Fruit fly (Drosophila melanogaster) whole organism, embryonic: ENCODE measurements around the gene gdl.

Source experiments
- Atf3 ChIP-seq: fragments of 200-800 bp; sonication (Bioruptor generic); optimal IDR thresholded peaks from 3 replicates; lab custom pipeline; 2016; ENCODE audit warnings: missing biosample characterization, missing genetic modification characterization
- Awh ChIP-seq: fragments of 200-800 bp; sonication (Bioruptor generic); IDR thresholded peaks from 2 replicates; pipeline ENCODE4, ENCODE4 v1.3.6; 2022; ENCODE audit warnings: missing biosample characterization, missing genetic modification characterization
- Bdp1 ChIP-seq: fragments of 200-800 bp; sonication (Bioruptor generic); optimal IDR thresholded peaks from 3 replicates; lab custom pipeline; 2016; ENCODE audit warnings: missing biosample characterization, missing genetic modification characterization
- Bteb2 ChIP-seq: fragments of 200-800 bp; sonication (Bioruptor generic); optimal IDR thresholded peaks from 2 replicates; lab custom pipeline; 2016; ENCODE audit warnings: missing biosample characterization, missing genetic modification characterization
- CG10366 ChIP-seq: fragments of 200-800 bp; sonication (Bioruptor generic); IDR thresholded peaks from 2 replicates; pipeline ENCODE4 v1.3.6; 2022; ENCODE audit warnings: missing biosample characterization, missing genetic modification characterization
- CG10565 ChIP-seq: fragments of 200-800 bp; sonication (Bioruptor generic); optimal IDR thresholded peaks from 3 replicates; lab custom pipeline; 2016; ENCODE audit warnings: missing biosample characterization, mild to moderate bottlenecking, missing genetic modification characterization
- CG10654 ChIP-seq: fragments of 200-800 bp; sonication (Bioruptor generic); optimal IDR thresholded peaks from 2 replicates; lab custom pipeline; 2016; ENCODE audit warnings: missing biosample characterization, missing genetic modification characterization
- CG11247 ChIP-seq: fragments of 200-800 bp; sonication (Bioruptor generic); IDR thresholded peaks from 2 replicates; pipeline ENCODE4 v1.3.6; 2022; ENCODE audit warnings: missing biosample characterization, missing genetic modification characterization
- CG12299 ChIP-seq: fragments of 200-800 bp; sonication (Bioruptor generic); optimal IDR thresholded peaks from 2 replicates; lab custom pipeline; 2018; ENCODE audit warnings: missing biosample characterization, mild to moderate bottlenecking, missing genetic modification characterization
- CG12744 ChIP-seq: fragments of 200-800 bp; sonication (Bioruptor generic); optimal IDR thresholded peaks from 2 replicates; lab custom pipeline; 2016; ENCODE audit warnings: missing biosample characterization, missing genetic modification characterization
- CG13424 ChIP-seq: fragments of 200-800 bp; sonication (Bioruptor generic); optimal IDR thresholded peaks from 2 replicates; lab custom pipeline; 2019; ENCODE audit warnings: missing biosample characterization, mild to moderate bottlenecking, missing genetic modification characterization, moderate library complexity
- CG14710 ChIP-seq: fragments of 200-800 bp; sonication (Bioruptor generic); optimal IDR thresholded peaks from 3 replicates; lab custom pipeline; 2019; ENCODE audit warnings: missing biosample characterization, mild to moderate bottlenecking, missing genetic modification characterization, moderate library complexity
- CG15011 ChIP-seq: fragments of 200-800 bp; sonication (Bioruptor generic); optimal IDR thresholded peaks from 3 replicates; lab custom pipeline; 2018; ENCODE audit warnings: missing biosample characterization, mild to moderate bottlenecking, missing genetic modification characterization
- CG15514 ChIP-seq: fragments of 200-800 bp; sonication (Bioruptor generic); optimal IDR thresholded peaks from 3 replicates; lab custom pipeline; 2017; ENCODE audit warnings: missing biosample characterization, missing genetic modification characterization, mild to moderate bottlenecking, moderate library complexity, missing genetic modification reagents
- CG16813 ChIP-seq: fragments of 200-800 bp; sonication (Bioruptor generic); IDR thresholded peaks from 3 replicates; pipeline ENCODE4 v1.3.6; 2022; ENCODE audit warnings: missing biosample characterization, missing genetic modification characterization; ENCODE audit not compliant: partially characterized antibody
- CG17568 ChIP-seq: fragments of 200-800 bp; sonication (Bioruptor generic); optimal IDR thresholded peaks from 2 replicates; lab custom pipeline; 2018; ENCODE audit warnings: missing biosample characterization, mild to moderate bottlenecking, missing genetic modification characterization, moderate library complexity
- CG17612 ChIP-seq: fragments of 200-800 bp; sonication (Bioruptor generic); IDR thresholded peaks from 2 replicates; pipeline ENCODE4 v1.3.6; 2022; ENCODE audit warnings: missing biosample characterization, missing genetic modification characterization
- CG17802 ChIP-seq: fragments of 200-800 bp; sonication (Bioruptor generic); optimal IDR thresholded peaks from 2 replicates; lab custom pipeline; 2018; ENCODE audit warnings: missing biosample characterization, mild to moderate bottlenecking, missing genetic modification characterization, moderate library complexity
- CG2889 ChIP-seq: fragments of 200-800 bp; sonication (Bioruptor generic); IDR thresholded peaks from 3 replicates; pipeline ENCODE4 v1.3.6; 2022; ENCODE audit warnings: missing biosample characterization, missing genetic modification characterization
- CG30020 ChIP-seq: fragments of 200-800 bp; optimal IDR thresholded peaks from 2 replicates; lab custom pipeline; 2019; ENCODE audit warnings: missing biosample characterization, mild to moderate bottlenecking, missing genetic modification characterization, moderate library complexity
- CG30403 ChIP-seq: fragments of 200-800 bp; sonication (Bioruptor generic); optimal IDR thresholded peaks from 3 replicates; lab custom pipeline; 2016; ENCODE audit warnings: missing biosample characterization, missing genetic modification characterization
- CG31388 ChIP-seq: fragments of 200-800 bp; sonication (Bioruptor generic); optimal IDR thresholded peaks from 2 replicates; lab custom pipeline; 2016; ENCODE audit warnings: missing biosample characterization, missing genetic modification characterization
- CG3838 ChIP-seq: fragments of 200-800 bp; sonication (Bioruptor generic); optimal IDR thresholded peaks from 3 replicates; lab custom pipeline; 2016; ENCODE audit warnings: missing biosample characterization, missing genetic modification characterization
- CG6254 ChIP-seq: fragments of 200-800 bp; sonication (Bioruptor generic); optimal IDR thresholded peaks from 3 replicates; lab custom pipeline; 2017; ENCODE audit warnings: mild to moderate bottlenecking, missing biosample characterization, missing genetic modification reagents, missing genetic modification characterization
- CG6654 ChIP-seq: fragments of 200-800 bp; sonication (Bioruptor generic); optimal IDR thresholded peaks from 2 replicates; lab custom pipeline; 2017; ENCODE audit warnings: missing biosample characterization, mild to moderate bottlenecking, missing genetic modification characterization
- CG7372 ChIP-seq: fragments of 200-800 bp; sonication (Bioruptor generic); IDR thresholded peaks from 2 replicates; pipeline ENCODE4 v1.3.6; 2022; ENCODE audit warnings: missing biosample characterization, missing genetic modification characterization
- CG7839 ChIP-seq: fragments of 200-800 bp; sonication (Bioruptor generic); optimal IDR thresholded peaks from 3 replicates; lab custom pipeline; 2018; ENCODE audit warnings: missing biosample characterization, mild to moderate bottlenecking, missing genetic modification characterization, moderate library complexity
- CG8924 ChIP-seq: fragments of 200-800 bp; optimal IDR thresholded peaks from 3 replicates; lab custom pipeline; 2019; ENCODE audit warnings: missing biosample characterization, mild to moderate bottlenecking, missing genetic modification characterization, moderate library complexity
- CTCF ChIP-seq: fragments of 200-800 bp; sonication (Bioruptor generic); optimal IDR thresholded peaks from 2 replicates; lab custom pipeline; 2017; ENCODE audit warnings: missing biosample characterization, mild to moderate bottlenecking, missing genetic modification characterization, moderate library complexity
- Dll ChIP-seq: fragments of 200-800 bp; sonication (Bioruptor generic); IDR thresholded peaks from 4 replicates; pipeline ENCODE4 v1.3.6; 2022; ENCODE audit warnings: missing biosample characterization, missing genetic modification characterization; ENCODE audit not compliant: partially characterized antibody
- H15 ChIP-seq: fragments of 200-800 bp; sonication (Bioruptor generic); IDR thresholded peaks from 3 replicates; pipeline ENCODE4 v1.3.6; 2022; ENCODE audit warnings: missing biosample characterization, missing genetic modification characterization
- MBD-R2 ChIP-seq: fragments of 200-800 bp; sonication (Bioruptor generic); IDR thresholded peaks from 2 replicates; pipeline ENCODE4 v1.3.6; 2022; ENCODE audit warnings: missing biosample characterization, missing genetic modification characterization
- Mes4 ChIP-seq: fragments of 200-800 bp; sonication (Bioruptor generic); optimal IDR thresholded peaks from 2 replicates; lab custom pipeline; 2016; ENCODE audit warnings: missing biosample characterization, missing genetic modification characterization
- Myb ChIP-seq: fragments of 200-800 bp; sonication (Bioruptor generic); optimal IDR thresholded peaks from 2 replicates; lab custom pipeline; 2016; ENCODE audit warnings: missing biosample characterization, missing genetic modification characterization
- Ptx1 ChIP-seq: fragments of 200-800 bp; sonication (Bioruptor generic); IDR thresholded peaks from 2 replicates; pipeline ENCODE4 v1.3.6; 2022; ENCODE audit warnings: missing biosample characterization, missing genetic modification characterization
- Tbp ChIP-seq: fragments of >200 bp; optimal IDR thresholded peaks from 2 replicates; lab custom pipeline; 2018; ENCODE audit warnings: missing biosample characterization, missing genetic modification characterization
- bowl ChIP-seq: fragments of 200-800 bp; sonication (Bioruptor generic); IDR thresholded peaks from 2 replicates; pipeline ENCODE4 v1.3.6; 2022; ENCODE audit warnings: missing biosample characterization, missing genetic modification characterization
- emc ChIP-seq: fragments of 200-800 bp; sonication (Bioruptor generic); optimal IDR thresholded peaks from 2 replicates; lab custom pipeline; 2016; ENCODE audit warnings: missing biosample characterization, missing genetic modification characterization
- fd64A ChIP-seq: fragments of 200-800 bp; sonication (Bioruptor generic); optimal IDR thresholded peaks from 3 replicates; lab custom pipeline; 2018; ENCODE audit warnings: missing biosample characterization, mild to moderate bottlenecking, missing genetic modification characterization
- kah ChIP-seq: fragments of 200-800 bp; sonication (Bioruptor generic); optimal IDR thresholded peaks from 2 replicates; lab custom pipeline; 2018; ENCODE audit warnings: missing biosample characterization, mild to moderate bottlenecking, missing genetic modification characterization
- ken ChIP-seq: fragments of 200-800 bp; sonication (Bioruptor generic); IDR thresholded peaks from 3 replicates; pipeline ENCODE4 v1.3.6; 2022; ENCODE audit warnings: missing biosample characterization, missing genetic modification characterization
- onecut ChIP-seq: fragments of 200-800 bp; sonication (Bioruptor generic); IDR thresholded peaks from 2 replicates; pipeline ENCODE4 v1.3.6; 2022; ENCODE audit warnings: missing biosample characterization, missing genetic modification characterization
- pb ChIP-seq: fragments of 200-800 bp; sonication (Bioruptor generic); optimal IDR thresholded peaks from 3 replicates; lab custom pipeline; 2016; ENCODE audit warnings: missing biosample characterization, missing genetic modification characterization
- pho ChIP-seq: fragments of 200-800 bp; sonication (Bioruptor generic); optimal IDR thresholded peaks from 2 replicates; lab custom pipeline; 2016; ENCODE audit warnings: missing biosample characterization, missing genetic modification characterization
- phol ChIP-seq: fragments of 200-800 bp; sonication (Bioruptor generic); optimal IDR thresholded peaks from 3 replicates; lab custom pipeline; 2018; ENCODE audit warnings: missing biosample characterization, mild to moderate bottlenecking, missing genetic modification characterization, moderate library complexity
- pita ChIP-seq: fragments of 200-800 bp; sonication (Bioruptor generic); optimal IDR thresholded peaks from 2 replicates; lab custom pipeline; 2017; ENCODE audit warnings: missing biosample characterization, mild to moderate bottlenecking, missing genetic modification characterization
- row ChIP-seq: fragments of 200-800 bp; sonication (Bioruptor generic); IDR thresholded peaks from 3 replicates; pipeline ENCODE4 v1.3.6; 2022; ENCODE audit warnings: missing biosample characterization, missing genetic modification characterization
- sima ChIP-seq: fragments of 200-800 bp; sonication (Bioruptor generic); optimal IDR thresholded peaks from 2 replicates; lab custom pipeline; 2016; ENCODE audit warnings: missing biosample characterization, missing genetic modification characterization
- so ChIP-seq: fragments of 200-800 bp; sonication (Bioruptor generic); IDR thresholded peaks from 3 replicates; pipeline ENCODE4 v1.3.6; 2022; ENCODE audit warnings: missing biosample characterization, missing genetic modification characterization
- twi ChIP-seq: fragments of 200-800 bp; optimal IDR thresholded peaks from 2 replicates; lab custom pipeline; 2019; ENCODE audit warnings: missing biosample characterization, mild to moderate bottlenecking, missing genetic modification characterization, moderate library complexity
- zfh1 ChIP-seq: fragments of 200-800 bp; sonication (Bioruptor generic); IDR thresholded peaks from 3 replicates; pipeline ENCODE4 v1.3.6; 2022; ENCODE audit warnings: missing biosample characterization, missing genetic modification characterization

Gene gdl

dm6 chr3L:15500813-15501645, 8.2 kb upstream of the gdl start, which contains the start of gene CG7272 (continued):
- peak; percentile 23; the same call in 1 of the 4 replicates for TF ChIP-seq Dll (GFP tag; lab: Robert Waterston, UW)
- no peak for TF ChIP-seq Awh (GFP tag; lab: Robert Waterston, UW)
- no peak for TF ChIP-seq kah (GFP tag; lab: Kevin White, UChicago)
- TF ChIP-seq CTCF, result peak; percentile 23
- peak; percentile 52; the same call in 2 of the 3 replicates for TF ChIP-seq row (GFP tag; lab: Robert Waterston, UW)
- TF ChIP-seq pb (GFP tag; lab: Kevin White, UChicago), result no peak
- 0 out of 3 replicates have a peak, but pooled peaks have one; percentile 19 for TF ChIP-seq CG16813
- TF ChIP-seq CG17802, result no peak
- TF ChIP-seq CG6654 (GFP tag; lab: Kevin White, UChicago), result no peak
- no peak for TF ChIP-seq CG17612 (GFP tag; lab: Robert Waterston, UW)
- TF ChIP-seq zfh1 (GFP tag; lab: Robert Waterston, UW), result no peak
- no peak for TF ChIP-seq fd64A (GFP tag; lab: Kevin White, UChicago)
- no peak for TF ChIP-seq twi (tag; lab: Kevin White, UChicago)
- no peak for TF ChIP-seq ken (GFP tag; lab: Robert Waterston, UW)
- no peak for TF ChIP-seq CG10565 (GFP tag; lab: Kevin White, UChicago)
- no peak for TF ChIP-seq onecut (GFP tag; lab: Robert Waterston, UW)
- TF ChIP-seq Mes4 (GFP tag; lab: Kevin White, UChicago), result no peak
- TF ChIP-seq pita (GFP tag; lab: Kevin White, UChicago), result no peak
- no peak for TF ChIP-seq sima (GFP tag; lab: Kevin White, UChicago)
- TF ChIP-seq CG8924 (tag; lab: Kevin White, UChicago), result peak; percentile 39
- TF ChIP-seq Bteb2 (GFP tag; lab: Kevin White, UChicago), result no peak
- no peak for TF ChIP-seq Atf3
- no peak for TF ChIP-seq phol (tag; lab: Kevin White, UChicago)
- TF ChIP-seq CG15514 (GFP tag; lab: Kevin White, UChicago), result peak; percentile 78
- 0 out of 3 replicates have a peak, but pooled peaks have one; percentile 14 for TF ChIP-seq so (GFP tag; lab: Robert Waterston, UW)
- no peak for TF ChIP-seq emc (GFP tag; lab: Kevin White, UChicago)
- TF ChIP-seq pho (GFP tag; lab: Kevin White, UChicago), result peak; percentile 22
- TF ChIP-seq CG11247 (GFP tag; lab: Robert Waterston, UW), result no peak
- no peak for TF ChIP-seq Tbp (GFP tag; lab: Kevin White, UChicago)
- no peak for TF ChIP-seq H15 (GFP tag; lab: Robert Waterston, UW)
- no peak for TF ChIP-seq CG13424
- TF ChIP-seq CG30020 (tag; lab: Kevin White, UChicago), result no peak
- no peak for TF ChIP-seq CG7372 (GFP tag; lab: Robert Waterston, UW)
- TF ChIP-seq CG17568 (GFP tag; lab: Kevin White, UChicago), result no peak
- no peak for TF ChIP-seq CG12744 (GFP tag; lab: Kevin White, UChicago)
- TF ChIP-seq CG7839, result no peak
- TF ChIP-seq CG10366, result no peak; the same call in 1 of the 2 replicates
- TF ChIP-seq bowl, result no peak
- no peak for TF ChIP-seq CG31388
- no peak for TF ChIP-seq CG12299 (tag; lab: Kevin White, UChicago)
- TF ChIP-seq CG14710, result peak; percentile 29
- TF ChIP-seq CG3838, result no peak
- peak; percentile 90 for TF ChIP-seq Myb (GFP tag; lab: Kevin White, UChicago)
- no peak for TF ChIP-seq CG10654 (GFP tag; lab: Kevin White, UChicago)
- no peak for TF ChIP-seq CG15011
- peak; percentile 43 for TF ChIP-seq MBD-R2 (GFP tag; lab: Robert Waterston, UW)
- TF ChIP-seq CG6254, result no peak
- TF ChIP-seq Ptx1, result no peak
- TF ChIP-seq Bdp1 (GFP tag; lab: Kevin White, UChicago), result no peak
- no peak for TF ChIP-seq CG30403
- no peak for TF ChIP-seq CG2889 (GFP tag; lab: Robert Waterston, UW)
